Fruit fly (Drosophila melanogaster) whole organism, embryonic: Measurements from ENCODE around the gene CG2444.

Experiments used
- CG10321 ChIP-seq: fragments of 200-800 bp; sonication (Bioruptor generic); IDR thresholded peaks from 2 replicates; pipeline ENCODE4 v1.3.6; 2022; ENCODE audit warnings: missing biosample characterization, missing genetic modification characterization
- CG11093 ChIP-seq: fragments of 200-800 bp; sonication (Bioruptor generic); IDR thresholded peaks from 3 replicates; pipeline ENCODE4 v1.3.6; 2022; ENCODE audit warnings: missing biosample characterization, missing genetic modification characterization
- CG12155 ChIP-seq: fragments of 200-800 bp; sonication (Bioruptor generic); optimal IDR thresholded peaks from 3 replicates; lab custom pipeline; 2016; ENCODE audit warnings: missing biosample characterization, missing genetic modification characterization
- CG14860 ChIP-seq: fragments of 200-800 bp; sonication (Bioruptor generic); IDR thresholded peaks from 3 replicates; pipeline ENCODE4 v1.3.6; 2022; ENCODE audit warnings: missing biosample characterization, missing genetic modification characterization; ENCODE audit not compliant: partially characterized antibody
- CG17612 ChIP-seq: fragments of 200-800 bp; sonication (Bioruptor generic); IDR thresholded peaks from 2 replicates; pipeline ENCODE4 v1.3.6; 2022; ENCODE audit warnings: missing biosample characterization, missing genetic modification characterization
- CG17912 ChIP-seq: fragments of 200-800 bp; sonication (Bioruptor generic); optimal IDR thresholded peaks from 2 replicates; lab custom pipeline; 2018; ENCODE audit warnings: missing biosample characterization, mild to moderate bottlenecking, missing genetic modification characterization
- CG18476 ChIP-seq: fragments of 200-800 bp; sonication (Bioruptor generic); optimal IDR thresholded peaks from 2 replicates; lab custom pipeline; 2016; ENCODE audit warnings: missing biosample characterization, mild to moderate bottlenecking, missing genetic modification characterization
- CG3065 ChIP-seq: fragments of 200-800 bp; sonication (Bioruptor generic); optimal IDR thresholded peaks from 2 replicates; lab custom pipeline; 2016; ENCODE audit warnings: missing biosample characterization, missing genetic modification characterization
- CG31441 ChIP-seq: fragments of 200-800 bp; sonication (Bioruptor generic); IDR thresholded peaks from 2 replicates; pipeline ENCODE4 v1.3.6; 2022; ENCODE audit warnings: missing biosample characterization, missing genetic modification characterization
- CG34422 ChIP-seq: fragments of 200-800 bp; sonication (Bioruptor generic); IDR thresholded peaks from 3 replicates; pipeline ENCODE4 v1.3.6; 2022; ENCODE audit warnings: missing biosample characterization, missing genetic modification characterization
- CG3726 ChIP-seq: fragments of 200-800 bp; sonication (Bioruptor generic); IDR thresholded peaks from 3 replicates; pipeline ENCODE4, ENCODE4 v1.3.6; 2022; ENCODE audit warnings: missing biosample characterization, missing genetic modification characterization
- CG3838 ChIP-seq: fragments of 200-800 bp; sonication (Bioruptor generic); optimal IDR thresholded peaks from 3 replicates; lab custom pipeline; 2016; ENCODE audit warnings: missing biosample characterization, missing genetic modification characterization
- CG4617 ChIP-seq: fragments of 200-800 bp; sonication (Bioruptor generic); optimal IDR thresholded peaks from 3 replicates; lab custom pipeline; 2016; ENCODE audit warnings: missing biosample characterization, missing genetic modification characterization, borderline replicate concordance
- CG5953 ChIP-seq: fragments of 200-800 bp; sonication (Bioruptor generic); IDR thresholded peaks from 2 replicates; pipeline ENCODE4 v1.3.6; 2022; ENCODE audit warnings: missing biosample characterization, missing genetic modification characterization
- CG6683 ChIP-seq: fragments of 200-800 bp; sonication (Bioruptor generic); optimal IDR thresholded peaks from 2 replicates; lab custom pipeline; 2017; ENCODE audit warnings: missing biosample characterization, mild to moderate bottlenecking, missing genetic modification characterization, missing genetic modification reagents
- CG7271 ChIP-seq: fragments of 200-800 bp; sonication (Bioruptor generic); optimal IDR thresholded peaks from 2 replicates; lab custom pipeline; 2018; ENCODE audit warnings: missing biosample characterization, mild to moderate bottlenecking, missing genetic modification characterization, moderate library complexity
- CG7839 ChIP-seq: fragments of 200-800 bp; sonication (Bioruptor generic); optimal IDR thresholded peaks from 3 replicates; lab custom pipeline; 2018; ENCODE audit warnings: missing biosample characterization, mild to moderate bottlenecking, missing genetic modification characterization, moderate library complexity
- CG8765 ChIP-seq: fragments of 200-800 bp; sonication (Bioruptor generic); IDR thresholded peaks from 2 replicates; pipeline ENCODE4 v1.3.6; 2022; ENCODE audit warnings: missing biosample characterization, missing genetic modification characterization
- CG9437 ChIP-seq: fragments of 200-800 bp; sonication (Bioruptor generic); optimal IDR thresholded peaks from 2 replicates; lab custom pipeline; 2018; ENCODE audit warnings: missing biosample characterization, mild to moderate bottlenecking, missing genetic modification characterization
- CG9797 ChIP-seq: fragments of 200-800 bp; sonication (Bioruptor generic); optimal IDR thresholded peaks from 3 replicates; lab custom pipeline; 2018; ENCODE audit warnings: missing biosample characterization, mild to moderate bottlenecking, missing genetic modification characterization
- CrebB ChIP-seq: fragments of 200-800 bp; sonication (Bioruptor generic); optimal IDR thresholded peaks from 3 replicates; lab custom pipeline; 2018; ENCODE audit warnings: missing biosample characterization, mild to moderate bottlenecking, missing genetic modification characterization
- D19A ChIP-seq: fragments of 200-800 bp; optimal IDR thresholded peaks from 3 replicates; lab custom pipeline; 2019; ENCODE audit warnings: missing biosample characterization, mild to moderate bottlenecking, missing genetic modification characterization, moderate library complexity
- H15 ChIP-seq: fragments of 200-800 bp; sonication (Bioruptor generic); IDR thresholded peaks from 3 replicates; pipeline ENCODE4 v1.3.6; 2022; ENCODE audit warnings: missing biosample characterization, missing genetic modification characterization
- HmgZ ChIP-seq: fragments of 200-800 bp; sonication (Bioruptor generic); optimal IDR thresholded peaks from 2 replicates; lab custom pipeline; 2018; ENCODE audit warnings: missing biosample characterization, mild to moderate bottlenecking, missing genetic modification characterization
- Hmx ChIP-seq: fragments of 200-800 bp; sonication (Bioruptor generic); optimal IDR thresholded peaks from 2 replicates; lab custom pipeline; 2016; ENCODE audit warnings: missing biosample characterization, missing genetic modification characterization
- Lhr ChIP-seq: fragments of 200-800 bp; sonication (Bioruptor generic); optimal IDR thresholded peaks from 3 replicates; lab custom pipeline; 2017; ENCODE audit warnings: mild to moderate bottlenecking, missing biosample characterization, missing genetic modification reagents, missing genetic modification characterization
- Max ChIP-seq: fragments of 200-800 bp; sonication (Bioruptor generic); optimal IDR thresholded peaks from 2 replicates; lab custom pipeline; 2016; ENCODE audit warnings: missing biosample characterization, mild to moderate bottlenecking, missing genetic modification characterization
- NFAT ChIP-seq: fragments of 200-800 bp; sonication (Bioruptor generic); IDR thresholded peaks from 2 replicates; pipeline ENCODE4 v1.3.6; 2022; ENCODE audit warnings: missing biosample characterization, missing genetic modification characterization
- Nf-YC ChIP-seq: fragments of 200-800 bp; optimal IDR thresholded peaks from 3 replicates; lab custom pipeline; 2019; ENCODE audit warnings: missing biosample characterization, mild to moderate bottlenecking, missing genetic modification characterization, moderate library complexity
- Oli ChIP-seq: fragments of 200-800 bp; sonication (Bioruptor generic); optimal IDR thresholded peaks from 2 replicates; lab custom pipeline; 2018; ENCODE audit warnings: missing biosample characterization, mild to moderate bottlenecking, missing genetic modification characterization, moderate library complexity
- Sox100B ChIP-seq: fragments of 200-800 bp; sonication (Bioruptor generic); optimal IDR thresholded peaks from 3 replicates; lab custom pipeline; 2018; ENCODE audit warnings: missing biosample characterization, mild to moderate bottlenecking, missing genetic modification characterization
- Trl ChIP-seq, 3 experiments: fragments of >200 bp in 2 of 3; fragments of 200-800 bp in 1 of 3; sonication (Bioruptor generic) in 1 of 3; optimal IDR thresholded peaks; 2 replicates in 1 of 3; 3 replicates in 2 of 3; lab custom pipeline; 2016 to 2017; ENCODE audit warnings: missing biosample characterization in 1 of 3, missing genetic modification characterization in 1 of 3
- Usf ChIP-seq: fragments of 200-800 bp; sonication (Bioruptor generic); optimal IDR thresholded peaks from 2 replicates; lab custom pipeline; 2017; ENCODE audit warnings: missing genotype, missing biosample characterization, missing genetic modification characterization
- al ChIP-seq: fragments of 200-800 bp; sonication (Bioruptor generic); IDR thresholded peaks from 2 replicates; pipeline ENCODE4 v1.3.6; 2022; ENCODE audit warnings: missing biosample characterization, missing genetic modification characterization
- disco-r ChIP-seq: fragments of 200-800 bp; sonication (Bioruptor generic); optimal IDR thresholded peaks from 2 replicates; lab custom pipeline; 2016; ENCODE audit warnings: missing biosample characterization, missing genetic modification characterization
- dysf ChIP-seq: fragments of 200-800 bp; sonication (Bioruptor generic); IDR thresholded peaks from 3 replicates; pipeline ENCODE4 v1.3.6; 2022; ENCODE audit warnings: missing biosample characterization, missing genetic modification characterization
- esg ChIP-seq: fragments of 200-800 bp; sonication (Bioruptor generic); conservative IDR thresholded peaks from 2 replicates; pipeline ENCODE4 v1.3.6; 2022; ENCODE audit warnings: missing biosample characterization, missing genetic modification characterization
- ftz-f1 ChIP-seq: fragments of 200-800 bp; sonication (Bioruptor generic); optimal IDR thresholded peaks from 2 replicates; lab custom pipeline; 2016; ENCODE audit warnings: missing biosample characterization, missing genetic modification characterization
- fu2 ChIP-seq: fragments of 200-800 bp; sonication (Bioruptor generic); optimal IDR thresholded peaks from 2 replicates; lab custom pipeline; 2016; ENCODE audit warnings: missing biosample characterization, missing genetic modification characterization
- grn ChIP-seq: fragments of 200-800 bp; sonication (Bioruptor generic); optimal IDR thresholded peaks from 3 replicates; lab custom pipeline; 2017; ENCODE audit warnings: missing biosample characterization, missing genetic modification characterization
- gt ChIP-seq: fragments of 200-800 bp; sonication (Bioruptor generic); IDR thresholded peaks from 2 replicates; pipeline ENCODE4 v1.3.6; 2022; ENCODE audit warnings: missing biosample characterization, missing genetic modification characterization
- her ChIP-seq: fragments of 200-800 bp; sonication (Bioruptor generic); optimal IDR thresholded peaks from 2 replicates; lab custom pipeline; 2016; ENCODE audit warnings: missing biosample characterization, missing genetic modification characterization
- inv ChIP-seq: fragments of 200-800 bp; sonication (Bioruptor generic); IDR thresholded peaks from 2 replicates; pipeline ENCODE4 v1.3.6; 2022; ENCODE audit warnings: missing biosample characterization, missing genetic modification characterization; ENCODE audit not compliant: partially characterized antibody
- kni ChIP-seq: fragments of 200-800 bp; sonication (Bioruptor generic); optimal IDR thresholded peaks from 3 replicates; lab custom pipeline; 2017; ENCODE audit warnings: mild to moderate bottlenecking, missing biosample characterization, missing genetic modification reagents, missing genetic modification characterization
- lilli ChIP-seq: fragments of 200-800 bp; sonication (Bioruptor generic); optimal IDR thresholded peaks from 3 replicates; lab custom pipeline; 2016; ENCODE audit warnings: missing biosample characterization, missing genetic modification characterization
- phol ChIP-seq: fragments of 200-800 bp; sonication (Bioruptor generic); optimal IDR thresholded peaks from 3 replicates; lab custom pipeline; 2018; ENCODE audit warnings: missing biosample characterization, mild to moderate bottlenecking, missing genetic modification characterization, moderate library complexity
- row ChIP-seq: fragments of 200-800 bp; sonication (Bioruptor generic); IDR thresholded peaks from 3 replicates; pipeline ENCODE4 v1.3.6; 2022; ENCODE audit warnings: missing biosample characterization, missing genetic modification characterization
- sr ChIP-seq: fragments of 200-800 bp; sonication (Bioruptor generic); IDR thresholded peaks from 3 replicates; pipeline ENCODE4 v1.3.6; 2022; ENCODE audit warnings: missing biosample characterization, missing genetic modification characterization
- unpg ChIP-seq: fragments of 200-800 bp; sonication (Bioruptor generic); optimal IDR thresholded peaks from 3 replicates; lab custom pipeline; 2018; ENCODE audit warnings: missing biosample characterization, mild to moderate bottlenecking, missing genetic modification characterization, moderate library complexity

The CG2444 gene

DNA sequence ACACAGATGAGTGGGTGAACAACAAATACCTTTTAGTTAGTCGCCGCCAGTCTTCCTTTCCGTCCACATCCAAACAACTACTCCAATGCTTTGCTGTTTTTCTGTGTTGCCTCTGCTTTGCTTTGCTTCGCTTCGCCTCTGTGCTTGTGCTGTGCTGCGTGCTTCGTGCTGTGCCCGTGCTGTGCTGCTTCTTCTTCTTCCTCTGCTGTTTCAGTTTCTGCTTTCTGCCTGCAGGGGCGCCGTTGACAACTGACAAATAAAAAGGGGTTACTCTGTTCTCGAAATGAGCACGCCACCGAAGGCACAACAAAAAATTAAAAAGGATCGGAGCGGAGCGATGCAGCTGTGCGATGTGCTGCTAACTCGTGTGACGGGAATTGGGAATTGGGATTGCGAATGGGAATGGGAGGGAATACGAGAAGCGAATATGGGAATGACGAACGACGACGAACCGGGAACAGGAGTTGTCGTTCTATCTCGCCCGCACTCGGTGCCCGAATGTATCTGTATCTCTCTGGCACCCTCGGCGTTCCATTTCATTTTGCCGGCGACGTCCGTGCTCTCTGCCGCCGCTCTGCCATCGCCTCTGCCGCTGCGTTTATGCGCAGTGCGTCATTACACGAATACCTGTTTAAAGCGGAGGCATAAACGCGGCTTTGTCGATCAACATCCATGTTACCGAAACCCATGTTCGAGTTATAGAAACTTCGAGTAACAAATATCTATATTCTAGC is 9.6 kb upstream of the CG2444 start (continued):
- TF ChIP-seq phol (tag; lab: Kevin White, UChicago) (peak; percentile 60), CG3838 (GFP tag; lab: Kevin White, UChicago) (peak; percentile 54), gt (GFP tag; lab: Robert Waterston, UW) (0 out of 2 replicates have a peak, but pooled peaks have one; percentile 18), dysf (GFP tag; lab: Robert Waterston, UW) (peak; percentile 82), CG7839 (tag; lab: Kevin White, UChicago) (peak; percentile 79), Trl (optimal IDR thresholded peaks at IDR 0.05; lab: Kevin White, UChicago) (peak in 1 of 2 experiments; percentile 30), Trl (GFP tag; optimal IDR thresholded peaks at IDR 0.05; lab: Kevin White, UChicago) (peak; percentile 18), CG10321 (peak; percentile 55), Max (GFP tag; lab: Kevin White, UChicago) (no peak), CG6683 (peak; percentile 32), kni (GFP tag; lab: Kevin White, UChicago) (peak; percentile 83), Lhr (GFP tag; lab: Kevin White, UChicago) (peak; percentile 40), esg (GFP tag; lab: Robert Waterston, UW) (peak; percentile 61), her (peak; percentile 55), CG5953 (GFP tag; lab: Robert Waterston, UW) (peak; percentile 63), CG12155 (GFP tag; lab: Kevin White, UChicago) (no peak), Nf-YC (peak; percentile 67), al (GFP tag; lab: Robert Waterston, UW) (peak; percentile 71), fu2 (peak; percentile 72), CG18476 (GFP tag; lab: Kevin White, UChicago) (peak; percentile 20), grn (no peak), unpg (GFP tag; lab: Kevin White, UChicago) (peak; percentile 66), Sox100B (GFP tag; lab: Kevin White, UChicago) (peak; percentile 43), Usf (peak; percentile 2), HmgZ (peak; percentile 72), sr (GFP tag; lab: Robert Waterston, UW) (no peak), NFAT (peak; percentile 62; the same call in 1 of the 2 replicates), inv (GFP tag; lab: Robert Waterston, UW) (no peak), CrebB (tag; lab: Kevin White, UChicago) (no peak), CG14860 (GFP tag; lab: Robert Waterston, UW) (no peak), CG31441 (GFP tag; lab: Robert Waterston, UW) (peak; percentile 63; the same call in 1 of the 2 replicates), disco-r (peak; percentile 52), CG8765 (GFP tag; lab: Robert Waterston, UW) (peak; percentile 43; the same call in 1 of the 2 replicates), ftz-f1 (GFP tag; lab: Kevin White, UChicago) (no peak), Hmx (GFP tag; lab: Kevin White, UChicago) (no peak), H15 (peak; percentile 64; the same call in 2 of the 3 replicates), D19A (tag; lab: Kevin White, UChicago) (peak; percentile 77), Oli (tag; lab: Kevin White, UChicago) (peak; percentile 71), CG9797 (GFP tag; lab: Kevin White, UChicago) (peak; percentile 3), lilli (GFP tag; lab: Kevin White, UChicago) (peak; percentile 50), CG34422 (GFP tag; lab: Robert Waterston, UW) (peak; percentile 76), CG4617 (GFP tag; lab: Kevin White, UChicago) (no peak), CG17612 (GFP tag; lab: Robert Waterston, UW) (no peak), CG3065 (GFP tag; lab: Kevin White, UChicago) (no peak), row (GFP tag; lab: Robert Waterston, UW) (peak; percentile 82), CG9437 (GFP tag; lab: Kevin White, UChicago) (peak; percentile 42), CG11093 (GFP tag; lab: Robert Waterston, UW) (peak; percentile 70), CG7271 (tag; lab: Kevin White, UChicago) (no peak), CG17912 (GFP tag; lab: Kevin White, UChicago) (peak; percentile 32), CG3726 (GFP tag; lab: Robert Waterston, UW) (peak; percentile 59; the same call in 1 of the 3 replicates)
